Fruit fly (Drosophila melanogaster) whole organism, embryonic: Measurements from ENCODE around the gene CG43880.

ENCODE experiments used
- BtbVII ChIP-seq: fragments of 200-800 bp; sonication (Bioruptor generic); optimal IDR thresholded peaks from 3 replicates; lab custom pipeline; 2017; ENCODE audit warnings: missing biosample characterization, mild to moderate bottlenecking, missing genetic modification characterization
- C15 ChIP-seq: fragments of 200-800 bp; sonication (Bioruptor generic); IDR thresholded peaks from 3 replicates; pipeline ENCODE4 v1.3.6; 2022; ENCODE audit warnings: missing biosample characterization, missing genetic modification characterization
- CG12659 ChIP-seq: fragments of 200-800 bp; sonication (Bioruptor generic); optimal IDR thresholded peaks from 3 replicates; lab custom pipeline; 2017; ENCODE audit warnings: mild to moderate bottlenecking, missing biosample characterization, missing genetic modification reagents, missing genetic modification characterization
- CG13424 ChIP-seq: fragments of 200-800 bp; sonication (Bioruptor generic); optimal IDR thresholded peaks from 2 replicates; lab custom pipeline; 2019; ENCODE audit warnings: missing biosample characterization, mild to moderate bottlenecking, missing genetic modification characterization, moderate library complexity
- CG13775 ChIP-seq: fragments of 200-800 bp; sonication (Bioruptor generic); optimal IDR thresholded peaks from 3 replicates; lab custom pipeline; 2017; ENCODE audit warnings: missing biosample characterization, mild to moderate bottlenecking, missing genetic modification characterization
- CG15479 ChIP-seq: fragments of 200-800 bp; sonication (Bioruptor generic); optimal IDR thresholded peaks from 3 replicates; lab custom pipeline; 2019; ENCODE audit warnings: missing biosample characterization, mild to moderate bottlenecking, missing genetic modification characterization, moderate library complexity
- CG17328 ChIP-seq: fragments of 200-800 bp; sonication (Bioruptor generic); IDR thresholded peaks from 2 replicates; pipeline ENCODE4 v1.3.6; 2022; ENCODE audit warnings: missing biosample characterization, missing genetic modification characterization
- CG17361 ChIP-seq: fragments of 200-800 bp; sonication (Bioruptor generic); IDR thresholded peaks from 3 replicates; pipeline ENCODE4 v1.3.6; 2022; ENCODE audit warnings: missing biosample characterization, missing genetic modification characterization
- CG18619 ChIP-seq: fragments of 200-800 bp; sonication (Bioruptor generic); optimal IDR thresholded peaks from 3 replicates; lab custom pipeline; 2017; ENCODE audit warnings: missing biosample characterization, mild to moderate bottlenecking, missing genetic modification characterization
- CG2199 ChIP-seq: fragments of 200-800 bp; sonication (Bioruptor generic); IDR thresholded peaks from 3 replicates; pipeline ENCODE4 v1.3.6; 2022; ENCODE audit warnings: missing biosample characterization, missing genetic modification characterization
- CG2712 ChIP-seq: fragments of 200-800 bp; optimal IDR thresholded peaks from 3 replicates; lab custom pipeline; 2019; ENCODE audit warnings: missing biosample characterization, mild to moderate bottlenecking, missing genetic modification characterization, moderate library complexity
- CG31224 ChIP-seq: fragments of 200-800 bp; sonication (Bioruptor generic); IDR thresholded peaks from 2 replicates; pipeline ENCODE4 v1.3.6; 2022; ENCODE audit warnings: missing biosample characterization, missing genetic modification characterization
- CG31441 ChIP-seq: fragments of 200-800 bp; sonication (Bioruptor generic); IDR thresholded peaks from 2 replicates; pipeline ENCODE4 v1.3.6; 2022; ENCODE audit warnings: missing biosample characterization, missing genetic modification characterization
- CG32772 ChIP-seq: fragments of 200-800 bp; sonication (Bioruptor generic); IDR thresholded peaks from 2 replicates; pipeline ENCODE4 v1.3.6; 2022; ENCODE audit warnings: missing biosample characterization, missing genetic modification characterization
- CG3847 ChIP-seq: fragments of 200-800 bp; sonication (Bioruptor generic); IDR thresholded peaks from 2 replicates; pipeline ENCODE4 v1.3.6; 2022; ENCODE audit warnings: missing biosample characterization, missing genetic modification characterization
- CG4328 ChIP-seq: fragments of 200-800 bp; sonication (Bioruptor generic); optimal IDR thresholded peaks from 3 replicates; lab custom pipeline; 2017; ENCODE audit warnings: missing biosample characterization, missing genetic modification reagents, missing genetic modification characterization
- CG4854 ChIP-seq: fragments of 200-800 bp; sonication (Bioruptor generic); optimal IDR thresholded peaks from 2 replicates; lab custom pipeline; 2016; ENCODE audit warnings: missing biosample characterization, missing genetic modification characterization, inconsistent platforms
- CG5180 ChIP-seq: fragments of 200-800 bp; sonication (Bioruptor generic); optimal IDR thresholded peaks from 3 replicates; lab custom pipeline; 2017; ENCODE audit warnings: missing biosample characterization, missing genetic modification characterization, mild to moderate bottlenecking, moderate library complexity, missing genetic modification reagents
- CG7556 ChIP-seq: fragments of 200-800 bp; sonication (Bioruptor generic); optimal IDR thresholded peaks from 2 replicates; lab custom pipeline; 2017; ENCODE audit warnings: missing biosample characterization, mild to moderate bottlenecking, missing genetic modification characterization
- CG9727 ChIP-seq: fragments of 200-800 bp; sonication (Bioruptor generic); optimal IDR thresholded peaks from 3 replicates; lab custom pipeline; 2017; ENCODE audit warnings: missing biosample characterization, mild to moderate bottlenecking, missing genetic modification characterization
- CG9817 ChIP-seq: fragments of 200-800 bp; sonication (Bioruptor generic); optimal IDR thresholded peaks from 2 replicates; lab custom pipeline; 2018; ENCODE audit warnings: missing biosample characterization, mild to moderate bottlenecking, missing genetic modification characterization, moderate library complexity
- Dp ChIP-seq: fragments of 200-800 bp; sonication (Bioruptor generic); optimal IDR thresholded peaks from 2 replicates; lab custom pipeline; 2018; ENCODE audit warnings: missing biosample characterization, mild to moderate bottlenecking, missing genetic modification characterization, moderate library complexity
- Dref ChIP-seq: fragments of 200-800 bp; sonication (Bioruptor generic); IDR thresholded peaks from 2 replicates; pipeline ENCODE4 v1.3.6; 2022; ENCODE audit warnings: missing biosample characterization, missing genetic modification characterization
- Drgx ChIP-seq: fragments of 200-800 bp; sonication (Bioruptor generic); IDR thresholded peaks from 2 replicates; pipeline ENCODE4 v1.3.6; 2022; ENCODE audit warnings: missing biosample characterization, missing genetic modification characterization
- Hmr ChIP-seq: fragments of 200-800 bp; sonication (Bioruptor generic); optimal IDR thresholded peaks from 3 replicates; lab custom pipeline; 2017; ENCODE audit warnings: mild to moderate bottlenecking, missing biosample characterization, missing genetic modification reagents, missing genetic modification characterization
- Opbp ChIP-seq: fragments of 200-800 bp; sonication (Bioruptor generic); IDR thresholded peaks from 3 replicates; pipeline ENCODE4 v1.3.6; 2022; ENCODE audit warnings: missing biosample characterization, missing genetic modification characterization; ENCODE audit not compliant: partially characterized antibody
- PHDP ChIP-seq: fragments of 200-800 bp; sonication (Bioruptor generic); optimal IDR thresholded peaks from 3 replicates; lab custom pipeline; 2018; ENCODE audit warnings: missing biosample characterization, mild to moderate bottlenecking, missing genetic modification characterization, moderate library complexity
- Ptx1 ChIP-seq: fragments of 200-800 bp; sonication (Bioruptor generic); IDR thresholded peaks from 2 replicates; pipeline ENCODE4 v1.3.6; 2022; ENCODE audit warnings: missing biosample characterization, missing genetic modification characterization
- Rfx ChIP-seq: fragments of 200-800 bp; sonication (Bioruptor generic); IDR thresholded peaks from 2 replicates; pipeline ENCODE4 v1.3.6; 2022; ENCODE audit warnings: missing biosample characterization, missing genetic modification characterization
- bab2 ChIP-seq: fragments of 200-800 bp; sonication (Bioruptor generic); optimal IDR thresholded peaks from 2 replicates; lab custom pipeline; 2016; ENCODE audit warnings: missing biosample characterization, missing genetic modification characterization
- corto ChIP-seq: fragments of 200-800 bp; sonication (Bioruptor generic); optimal IDR thresholded peaks from 2 replicates; lab custom pipeline; 2016; ENCODE audit warnings: missing biosample characterization, mild to moderate bottlenecking, missing genetic modification characterization, moderate library complexity
- eyg ChIP-seq: fragments of 200-800 bp; sonication (Bioruptor generic); optimal IDR thresholded peaks from 3 replicates; lab custom pipeline; 2016; ENCODE audit warnings: missing biosample characterization, missing genetic modification characterization
- ftz-f1 ChIP-seq: fragments of 200-800 bp; sonication (Bioruptor generic); optimal IDR thresholded peaks from 2 replicates; lab custom pipeline; 2016; ENCODE audit warnings: missing biosample characterization, missing genetic modification characterization
- hkb ChIP-seq, 2 experiments: fragments of 200-800 bp in 1 of 2; fragments of >200 bp in 1 of 2; sonication (Bioruptor generic) in 1 of 2; IDR thresholded peaks in 1 of 2; optimal IDR thresholded peaks in 1 of 2; 2 replicates each; pipeline versions ENCODE4 v1.3.6 to Lab custom; 2017 to 2022; ENCODE audit warnings: missing biosample characterization in 1 of 2, missing genetic modification characterization in 1 of 2
- ken ChIP-seq: fragments of 200-800 bp; sonication (Bioruptor generic); IDR thresholded peaks from 3 replicates; pipeline ENCODE4 v1.3.6; 2022; ENCODE audit warnings: missing biosample characterization, missing genetic modification characterization
- lilli ChIP-seq: fragments of 200-800 bp; sonication (Bioruptor generic); optimal IDR thresholded peaks from 3 replicates; lab custom pipeline; 2016; ENCODE audit warnings: missing biosample characterization, missing genetic modification characterization
- odd ChIP-seq: fragments of 200-800 bp; sonication (Bioruptor generic); optimal IDR thresholded peaks from 2 replicates; lab custom pipeline; 2017; ENCODE audit warnings: missing biosample characterization, mild to moderate bottlenecking, missing genetic modification characterization
- pan ChIP-seq, 4 experiments: fragments of >200 bp in 3 of 4; fragments of 200-800 bp in 1 of 4; sonication (Bioruptor generic) in 1 of 4; optimal IDR thresholded peaks in 3 of 4; IDR thresholded peaks in 1 of 4; 2 replicates each; pipeline versions ENCODE4 v1.3.6 to Lab custom; 2017 to 2022; ENCODE audit warnings: missing biosample characterization in 2 of 4, missing genetic modification characterization in 2 of 4, mixed read lengths in 1 of 4
- pho ChIP-seq: fragments of 200-800 bp; sonication (Bioruptor generic); optimal IDR thresholded peaks from 2 replicates; lab custom pipeline; 2016; ENCODE audit warnings: missing biosample characterization, missing genetic modification characterization
- phol ChIP-seq: fragments of 200-800 bp; sonication (Bioruptor generic); optimal IDR thresholded peaks from 3 replicates; lab custom pipeline; 2018; ENCODE audit warnings: missing biosample characterization, mild to moderate bottlenecking, missing genetic modification characterization, moderate library complexity
- ranshi ChIP-seq: fragments of 200-800 bp; sonication (Bioruptor generic); IDR thresholded peaks from 2 replicates; pipeline ENCODE4 v1.3.6; 2022; ENCODE audit warnings: missing biosample characterization, missing genetic modification characterization
- sd ChIP-seq: fragments of 200-800 bp; sonication (Bioruptor generic); optimal IDR thresholded peaks from 3 replicates; lab custom pipeline; 2018; ENCODE audit warnings: missing biosample characterization, mild to moderate bottlenecking, missing genetic modification characterization, moderate library complexity
- slbo ChIP-seq: fragments of 200-800 bp; sonication (Bioruptor generic); IDR thresholded peaks from 2 replicates; pipeline ENCODE4 v1.3.6; 2022; ENCODE audit warnings: missing biosample characterization, missing genetic modification characterization
- tio ChIP-seq: fragments of 200-800 bp; sonication (Bioruptor generic); optimal IDR thresholded peaks from 2 replicates; lab custom pipeline; 2017; ENCODE audit warnings: missing biosample characterization, missing genetic modification characterization, inconsistent platforms
- twi ChIP-seq: fragments of 200-800 bp; optimal IDR thresholded peaks from 2 replicates; lab custom pipeline; 2019; ENCODE audit warnings: missing biosample characterization, mild to moderate bottlenecking, missing genetic modification characterization, moderate library complexity
- tx ChIP-seq: fragments of 200-800 bp; sonication (Bioruptor generic); optimal IDR thresholded peaks from 2 replicates; lab custom pipeline; 2016; ENCODE audit warnings: missing biosample characterization, missing genetic modification characterization
- vvl ChIP-seq: fragments of 200-800 bp; sonication (Bioruptor generic); IDR thresholded peaks from 2 replicates; pipeline ENCODE4 v1.3.6; 2022; ENCODE audit warnings: missing biosample characterization, missing genetic modification characterization
- zen ChIP-seq: fragments of 200-800 bp; sonication (Bioruptor generic); optimal IDR thresholded peaks from 3 replicates; lab custom pipeline; 2018; ENCODE audit warnings: missing biosample characterization, mild to moderate bottlenecking, missing genetic modification characterization, moderate library complexity

CG43880 gene

dm6 chr3L:7909695-7910463 is 36.2 kb downstream of the CG43880 start (continued):
- TF ChIP-seq lilli (GFP tag; lab: Kevin White, UChicago) (peak; percentile 32), tio (GFP tag; lab: Kevin White, UChicago) (no peak), bab2 (no peak), C15 (0 out of 3 replicates have a peak, but pooled peaks have one; percentile 15), CG3847 (peak; percentile 28; the same call in 1 of the 2 replicates), CG13775 (GFP tag; lab: Kevin White, UChicago) (no peak), sd (tag; lab: Kevin White, UChicago) (peak; percentile 41), Rfx (GFP tag; lab: Robert Waterston, UW) (peak; percentile 58), slbo (GFP tag; lab: Robert Waterston, UW) (peak; percentile 56), CG17361 (GFP tag; lab: Robert Waterston, UW) (peak; percentile 55; the same call in 1 of the 3 replicates), CG5180 (no peak), zen (tag; lab: Kevin White, UChicago) (peak; percentile 67), ftz-f1 (GFP tag; lab: Kevin White, UChicago) (peak; percentile 46), Hmr (GFP tag; lab: Kevin White, UChicago) (peak; percentile 12), Dref (GFP tag; lab: Robert Waterston, UW) (0 out of 2 replicates have a peak, but pooled peaks have one; percentile 9), PHDP (tag; lab: Kevin White, UChicago) (peak; percentile 14), pho (GFP tag; lab: Kevin White, UChicago) (peak; percentile 3), CG9727 (GFP tag; lab: Kevin White, UChicago) (peak; percentile 23), hkb (optimal IDR thresholded peaks at IDR 0.05; lab: Kevin White, UChicago) (no peak), hkb (GFP tag; IDR thresholded peaks at IDR 0.05; lab: Robert Waterston, UW) (peak; percentile 45), CG7556 (GFP tag; lab: Kevin White, UChicago) (peak; percentile 54), corto (GFP tag; lab: Kevin White, UChicago) (no peak), CG31224 (GFP tag; lab: Robert Waterston, UW) (0 out of 2 replicates have a peak, but pooled peaks have one; percentile 48), odd (GFP tag; lab: Kevin White, UChicago) (no peak), CG2199 (GFP tag; lab: Robert Waterston, UW) (no peak), eyg (GFP tag; lab: Kevin White, UChicago) (no peak), Opbp (GFP tag; lab: Robert Waterston, UW) (no peak), Dp (GFP tag; lab: Kevin White, UChicago) (no peak), tx (GFP tag; lab: Kevin White, UChicago) (no peak), phol (tag; lab: Kevin White, UChicago) (peak; percentile 1), BtbVII (GFP tag; lab: Kevin White, UChicago) (peak; percentile 30), CG13424 (peak; percentile 24), CG17328 (no peak), CG9817 (tag; lab: Kevin White, UChicago) (peak; percentile 19), CG31441 (GFP tag; lab: Robert Waterston, UW) (0 out of 2 replicates have a peak, but pooled peaks have one; percentile 25), CG12659 (GFP tag; lab: Kevin White, UChicago) (peak; percentile 38), ranshi (GFP tag; lab: Robert Waterston, UW) (no peak), CG15479 (GFP tag; lab: Kevin White, UChicago) (peak; percentile 48), CG4328 (GFP tag; lab: Kevin White, UChicago) (peak; percentile 14), CG32772 (GFP tag; lab: Robert Waterston, UW) (no peak), Ptx1 (peak; percentile 48), CG18619 (GFP tag; lab: Kevin White, UChicago) (peak; percentile 26), ken (no peak), CG4854 (GFP tag; lab: Kevin White, UChicago) (no peak), vvl (GFP tag; lab: Robert Waterston, UW) (0 out of 2 replicates have a peak, but pooled peaks have one; percentile 16), CG2712 (tag; lab: Kevin White, UChicago) (peak; percentile 20), Drgx (GFP tag; lab: Robert Waterston, UW) (peak; percentile 9; the same call in 1 of the 2 replicates), twi (tag; lab: Kevin White, UChicago) (peak; percentile 86), pan (optimal IDR thresholded peaks at IDR 0.05; lab: Kevin White, UChicago) (no peak), pan (GFP tag; optimal IDR thresholded peaks at IDR 0.05 in 1 of 2, IDR thresholded peaks at IDR 0.05 in 1 of 2) (peak in 1 of 2 experiments; percentile 31)
